Fruit fly (Drosophila melanogaster): ENCODE data around the gene CG7739.

CG7739 gene

DNA sequence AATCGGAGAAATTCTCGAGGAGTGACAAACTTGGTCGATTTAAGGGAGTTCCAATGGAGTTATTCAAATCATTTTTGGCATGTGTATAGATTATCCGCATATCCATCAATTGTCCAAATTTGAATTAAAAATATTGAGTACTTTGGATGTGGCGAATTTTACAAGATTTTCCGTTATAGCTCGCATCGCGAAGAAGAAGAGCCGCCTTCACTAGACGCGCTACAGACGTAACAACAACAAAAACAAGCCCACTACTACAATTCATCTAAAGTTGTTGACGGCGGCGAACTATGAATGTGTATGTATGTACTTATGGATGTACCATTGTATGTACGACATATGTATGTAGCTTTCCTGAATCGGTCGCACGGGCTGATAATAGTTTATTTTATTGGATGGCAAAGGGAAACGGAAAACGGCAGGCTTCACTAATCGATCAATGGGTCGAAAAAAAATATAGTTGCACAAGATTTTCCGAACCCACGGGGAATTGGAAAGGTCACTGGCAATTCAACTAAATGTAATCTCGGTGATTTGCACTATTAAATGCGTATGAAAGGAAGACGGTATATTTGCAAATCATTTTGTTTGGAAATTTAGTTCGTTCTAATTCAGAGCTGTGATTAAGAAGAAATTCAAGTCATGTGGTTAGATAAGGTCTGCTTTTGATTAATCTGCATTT lies 47.9 kb downstream of the CG7739 start:
- TF ChIP-seq h (GFP tag; optimal IDR thresholded peaks at IDR 0.05) (no peak), brk (GFP tag; optimal IDR thresholded peaks at IDR 0.05) (no peak), Vsx2 (GFP tag; optimal IDR thresholded peaks at IDR 0.05; ENCODE audit: partially characterized antibody) (no peak), tai (GFP tag; optimal IDR thresholded peaks at IDR 0.05) (no peak), N (GFP tag; optimal IDR thresholded peaks at IDR 0.05) (no peak), br (GFP tag; optimal IDR thresholded peaks at IDR 0.05) (no peak), CG9705 (GFP tag; optimal IDR thresholded peaks at IDR 0.05) (no peak), GATAd (GFP tag; optimal IDR thresholded peaks at IDR 0.05) (no peak), HLH106 (tag; optimal IDR thresholded peaks at IDR 0.05) (no peak), jim (GFP tag; optimal IDR thresholded peaks at IDR 0.05) (no peak), Abd-B (GFP tag; optimal IDR thresholded peaks at IDR 0.05) (no peak), Myc (optimal IDR thresholded peaks at IDR 0.05) (no peak), pan (optimal IDR thresholded peaks at IDR 0.05) (no peak), Sp1 (GFP tag; optimal IDR thresholded peaks at IDR 0.05) (no peak), Rel (GFP tag; optimal IDR thresholded peaks at IDR 0.05) (no peak), Rel (tag; optimal IDR thresholded peaks at IDR 0.05) (no peak), fru (GFP tag; optimal IDR thresholded peaks at IDR 0.05) (no peak), CrebA (GFP tag; optimal IDR thresholded peaks at IDR 0.05; ENCODE audit: borderline replicate concordance) (no peak), Dfd (GFP tag; optimal IDR thresholded peaks at IDR 0.05) (no peak)

DNA sequence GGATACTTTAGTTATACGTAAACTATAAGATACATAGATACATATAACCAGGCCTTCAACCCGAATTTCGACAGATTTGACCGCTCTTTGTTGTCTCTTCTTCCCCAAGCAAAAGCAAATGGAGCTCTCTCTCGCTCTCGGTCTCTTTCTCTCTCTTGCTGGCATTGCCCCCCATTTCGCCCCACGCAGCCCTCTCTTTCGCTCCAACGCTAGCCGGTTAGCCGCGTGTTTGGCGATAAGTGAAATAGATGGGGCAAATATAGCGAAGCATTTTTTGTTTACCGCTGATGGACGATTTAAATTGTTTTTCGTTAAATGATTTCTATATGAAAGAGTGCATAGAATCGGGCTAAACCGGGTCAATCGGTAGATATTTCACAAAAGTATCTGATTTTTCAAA lies 48.5 kb downstream of the CG7739 start:
- TF ChIP-seq ey (GFP tag; optimal IDR thresholded peaks at IDR 0.05) (no peak), GATAd (GFP tag; optimal IDR thresholded peaks at IDR 0.05) (no peak), brk (GFP tag; optimal IDR thresholded peaks at IDR 0.05) (no peak), sv (GFP tag; optimal IDR thresholded peaks at IDR 0.05) (no peak), br (GFP tag; optimal IDR thresholded peaks at IDR 0.05) (peak; percentile 7), pan (optimal IDR thresholded peaks at IDR 0.05) (no peak), Jra (GFP tag; optimal IDR thresholded peaks at IDR 0.05) (no peak), Myc (optimal IDR thresholded peaks at IDR 0.05) (no peak), CrebA (GFP tag; optimal IDR thresholded peaks at IDR 0.05; ENCODE audit: borderline replicate concordance) (no peak), fru (GFP tag; optimal IDR thresholded peaks at IDR 0.05) (no peak), dmrt93B (GFP tag; optimal IDR thresholded peaks at IDR 0.05) (no peak), Dif (GFP tag; optimal IDR thresholded peaks at IDR 0.05; ENCODE audit: partially characterized antibody) (peak; percentile 98), Hr83 (GFP tag; optimal IDR thresholded peaks at IDR 0.05; ENCODE audit: poor library complexity, severe bottlenecking) (peak; percentile 69), dsf (GFP tag; optimal IDR thresholded peaks at IDR 0.05; ENCODE audit: borderline replicate concordance) (no peak), HLH106 (tag; optimal IDR thresholded peaks at IDR 0.05) (no peak), foxo (GFP tag; optimal IDR thresholded peaks at IDR 0.05) (no peak), OdsH (GFP tag; optimal IDR thresholded peaks at IDR 0.05) (no peak), CG32264 (GFP tag; optimal IDR thresholded peaks at IDR 0.05) (peak; percentile 13), Hnf4 (GFP tag; optimal IDR thresholded peaks at IDR 0.05) (no peak), rgr (GFP tag; optimal IDR thresholded peaks at IDR 0.05) (no peak), Sp1 (GFP tag; optimal IDR thresholded peaks at IDR 0.05) (peak; percentile 28), tai (GFP tag; optimal IDR thresholded peaks at IDR 0.05) (no peak), sage (GFP tag; optimal IDR thresholded peaks at IDR 0.05) (peak; percentile 31), Vsx2 (GFP tag; optimal IDR thresholded peaks at IDR 0.05; ENCODE audit: partially characterized antibody) (no peak), Mio (GFP tag; optimal IDR thresholded peaks at IDR 0.05) (no peak), woc (GFP tag; optimal IDR thresholded peaks at IDR 0.05) (no peak), lola (GFP tag; optimal IDR thresholded peaks at IDR 0.05) (no peak), N (GFP tag; optimal IDR thresholded peaks at IDR 0.05) (no peak), Dfd (GFP tag; optimal IDR thresholded peaks at IDR 0.05) (no peak), psq (GFP tag; optimal IDR thresholded peaks at IDR 0.05) (peak; percentile 23), CG9705 (GFP tag; optimal IDR thresholded peaks at IDR 0.05) (no peak), Rel (GFP tag; optimal IDR thresholded peaks at IDR 0.05) (no peak), Rel (tag; optimal IDR thresholded peaks at IDR 0.05) (peak; percentile 33), usp (GFP tag; optimal IDR thresholded peaks at IDR 0.05) (no peak), h (GFP tag; optimal IDR thresholded peaks at IDR 0.05) (peak; percentile 37), jim (GFP tag; optimal IDR thresholded peaks at IDR 0.05) (no peak), dl (GFP tag; optimal IDR thresholded peaks at IDR 0.05; ENCODE audit: insufficient read depth in 1 of 2, partially characterized antibody in 2 of 2) (peak; percentile 95 to 97), Hr78 (GFP tag; optimal IDR thresholded peaks at IDR 0.05) (no peak), Abd-B (GFP tag; optimal IDR thresholded peaks at IDR 0.05) (no peak)

All from whole organism, wandering third instar larva.